Worm (Caenorhabditis elegans): ENCODE data around the gene K10H10.12.

K10H10.12 gene

DNA sequence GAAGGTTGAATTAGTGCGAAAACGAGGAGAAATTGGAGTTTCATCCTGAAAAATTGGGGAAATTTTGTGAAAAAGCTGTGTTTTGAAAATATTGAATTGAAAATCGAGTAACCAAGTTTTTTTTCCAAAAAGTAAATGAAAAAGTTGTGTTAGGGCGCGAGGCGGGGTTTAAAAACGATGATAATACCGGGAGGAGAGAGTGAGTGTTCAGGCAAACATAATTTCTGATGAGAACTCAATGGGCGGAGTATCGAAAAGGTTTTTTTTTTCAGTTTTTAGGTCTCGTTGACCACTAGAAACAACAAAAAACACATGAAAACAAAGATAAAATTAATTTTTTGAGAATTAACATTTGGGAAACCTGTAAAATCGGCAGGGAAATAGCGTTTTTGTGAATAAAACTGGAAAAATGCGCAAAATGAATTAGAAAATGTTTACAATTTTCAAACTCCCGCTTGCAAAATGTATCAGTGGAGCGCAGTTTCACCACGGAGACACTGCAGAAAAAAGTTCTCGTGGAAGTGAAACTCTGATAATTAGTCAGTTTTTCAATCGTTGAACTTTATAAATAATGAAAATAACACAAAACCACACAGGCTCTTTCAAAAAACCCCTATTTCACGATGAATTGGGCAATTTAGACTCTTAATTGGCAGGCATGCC, 26.4 kb downstream of the K10H10.12 start, which contains the start of gene C13B4.1 (continued):
- TF ChIP-seq him-1 (tag; optimal IDR thresholded peaks at IDR 0.05) (peak; percentile 11), B0019.2 (GFP tag; conservative IDR thresholded peaks at IDR 0.05) (no peak), madf-6 (GFP tag; IDR thresholded peaks at IDR 0.05) (peak; percentile 80), ekl-4 (GFP tag; IDR thresholded peaks at IDR 0.05) (no peak; the same call in 1 of the 2 replicates), ama-1 (optimal IDR thresholded peaks at IDR 0.05) (no peak), ama-1 (GFP tag; optimal IDR thresholded peaks at IDR 0.05) (no peak), dpff-1 (tag; optimal IDR thresholded peaks at IDR 0.05) (no peak), dpl-1 (GFP tag; optimal IDR thresholded peaks at IDR 0.05) (peak; percentile 68), sea-2 (GFP tag; IDR thresholded peaks at IDR 0.05) (no peak), F57C9.4 (tag; optimal IDR thresholded peaks at IDR 0.05) (no peak), bed-2 (GFP tag; IDR thresholded peaks at IDR 0.05) (no peak), lin-35 (GFP tag; optimal IDR thresholded peaks at IDR 0.05) (peak in 2 of 3 experiments; percentile 11 to 55), chd-7 (tag; optimal IDR thresholded peaks at IDR 0.05) (no peak), lag-1 (GFP tag; IDR thresholded peaks at IDR 0.05) (no peak), tbx-9 (tag; optimal IDR thresholded peaks at IDR 0.05; ENCODE audit: borderline replicate concordance) (no peak), F55B11.4 (tag; optimal IDR thresholded peaks at IDR 0.05; ENCODE audit: borderline replicate concordance, insufficient read depth) (no peak), F37B4.10 (GFP tag; IDR thresholded peaks at IDR 0.05) (no peak), F39B2.1 (GFP tag; IDR thresholded peaks at IDR 0.05) (no peak), snpc-3.4 (tag; optimal IDR thresholded peaks at IDR 0.05) (peak; percentile 36), hsf-1 (GFP tag; IDR thresholded peaks at IDR 0.05) (no peak), nhr-90 (tag; optimal IDR thresholded peaks at IDR 0.05) (no peak), unc-130 (GFP tag; optimal IDR thresholded peaks at IDR 0.05) (peak; percentile 49), ZK185.1 (tag; optimal IDR thresholded peaks at IDR 0.05; ENCODE audit: poor library complexity, severe bottlenecking) (no peak), hlh-26 (GFP tag; conservative IDR thresholded peaks at IDR 0.05) (no peak), rcor-1 (GFP tag; IDR thresholded peaks at IDR 0.05) (peak; percentile 67), ztf-26 (tag; optimal IDR thresholded peaks at IDR 0.05) (no peak), mcd-1 (GFP tag; IDR thresholded peaks at IDR 0.05) (peak; percentile 94), hlh-12 (tag; optimal IDR thresholded peaks at IDR 0.05) (no peak), ztf-25 (GFP tag; IDR thresholded peaks at IDR 0.05) (no peak), lsl-1 (GFP tag; optimal IDR thresholded peaks at IDR 0.05) (peak; percentile 75), madf-10 (tag; optimal IDR thresholded peaks at IDR 0.05) (no peak), bed-1 (GFP tag; IDR thresholded peaks at IDR 0.05) (no peak), repo-1 (tag; optimal IDR thresholded peaks at IDR 0.05) (no peak), athp-1 (tag; optimal IDR thresholded peaks at IDR 0.05) (no peak), rec-8 (tag; optimal IDR thresholded peaks at IDR 0.05) (no peak), F52B5.7 (tag; optimal IDR thresholded peaks at IDR 0.05) (no peak), F23B12.7 (tag; optimal IDR thresholded peaks at IDR 0.05; ENCODE audit: insufficient read depth) (peak; percentile 41), Y56A3A.18 (GFP tag; IDR thresholded peaks at IDR 0.05) (no peak), Y95B8A.8 (GFP tag; IDR thresholded peaks at IDR 0.05) (no peak), die-1 (tag; optimal IDR thresholded peaks at IDR 0.05) (no peak), pbrm-1 (GFP tag; IDR thresholded peaks at IDR 0.05) (0 out of 2 replicates have a peak, but pooled peaks have one; percentile 34), B0035.1 (tag; optimal IDR thresholded peaks at IDR 0.05) (no peak), T07F8.4 (tag; optimal IDR thresholded peaks at IDR 0.05) (no peak), D2030.7 (GFP tag; IDR thresholded peaks at IDR 0.05) (peak; percentile 90), pha-4 (tag; optimal IDR thresholded peaks at IDR 0.05) (no peak), nhr-179 (tag; optimal IDR thresholded peaks at IDR 0.05) (no peak), F33H1.4 (GFP tag; IDR thresholded peaks at IDR 0.05) (peak; percentile 75), egl-18 (GFP tag; IDR thresholded peaks at IDR 0.05) (no peak), nhr-27 (tag; optimal IDR thresholded peaks at IDR 0.05) (no peak)

Data from whole organism, young adult.